Worm (Caenorhabditis elegans): ENCODE data around the gene F40G9.9.

The F40G9.9 gene

ce11 chrIII:191803-192202 lies 20.3 kb upstream of the F40G9.9 start, which contains the start of gene sec-20:
Gene sec-20, plus strand, starts transcription at chrIII:192103.
- TF ChIP-seq egrh-3 (GFP tag; IDR thresholded peaks at IDR 0.05) (no peak), lin-54 (GFP tag; optimal IDR thresholded peaks at IDR 0.05) (no peak), K11D2.4 (GFP tag; IDR thresholded peaks at IDR 0.05) (no peak), him-1 (tag; optimal IDR thresholded peaks at IDR 0.05) (no peak), hlh-26 (GFP tag; conservative IDR thresholded peaks at IDR 0.05) (no peak), sea-2 (GFP tag; IDR thresholded peaks at IDR 0.05) (no peak)

DNA sequence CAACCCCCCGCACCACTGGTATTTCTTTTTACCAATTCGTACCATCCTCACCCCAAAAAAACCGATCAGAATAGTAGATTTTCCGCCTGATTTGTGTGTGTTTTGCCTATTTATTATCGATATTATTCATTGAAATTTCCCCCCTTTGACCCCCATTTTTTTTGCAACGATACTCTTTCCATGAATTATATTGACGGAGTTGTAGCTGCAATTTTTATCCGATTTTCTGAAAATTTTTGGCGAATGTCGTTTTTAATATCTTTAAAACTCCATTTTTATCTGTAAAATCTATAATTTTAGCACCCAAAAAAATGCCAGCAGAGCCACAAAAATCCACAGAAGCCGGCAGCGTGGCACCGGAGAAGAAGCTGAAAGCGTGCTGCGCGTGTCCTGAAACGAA lies 19.2 kb upstream of the F40G9.9 start, which contains the start of gene cox-17:
TSS of gene cox-17 (plus strand) at position 301 of the 400 bp plus-strand sequence.
- TF ChIP-seq athp-1 (tag; optimal IDR thresholded peaks at IDR 0.05) = peak; percentile 54
- no peak for TF ChIP-seq snpc-3.4 (tag; optimal IDR thresholded peaks at IDR 0.05)
- no peak for TF ChIP-seq ztf-26 (tag; optimal IDR thresholded peaks at IDR 0.05)
- no peak for TF ChIP-seq egl-18 (GFP tag; IDR thresholded peaks at IDR 0.05)

- TF ChIP-seq cebp-1 (GFP tag; IDR thresholded peaks at IDR 0.05) (no peak), cebp-1 (tag; optimal IDR thresholded peaks at IDR 0.05) (peak; percentile 79), zfh-2 (GFP tag; conservative IDR thresholded peaks at IDR 0.05) (no peak), ets-4 (GFP tag; optimal IDR thresholded peaks at IDR 0.05) (no peak), F57C9.4 (tag; optimal IDR thresholded peaks at IDR 0.05) (no peak)
Measured at ce11 chrIII:189280-189679, 17.8 kb upstream of the F40G9.9 start.

DNA sequence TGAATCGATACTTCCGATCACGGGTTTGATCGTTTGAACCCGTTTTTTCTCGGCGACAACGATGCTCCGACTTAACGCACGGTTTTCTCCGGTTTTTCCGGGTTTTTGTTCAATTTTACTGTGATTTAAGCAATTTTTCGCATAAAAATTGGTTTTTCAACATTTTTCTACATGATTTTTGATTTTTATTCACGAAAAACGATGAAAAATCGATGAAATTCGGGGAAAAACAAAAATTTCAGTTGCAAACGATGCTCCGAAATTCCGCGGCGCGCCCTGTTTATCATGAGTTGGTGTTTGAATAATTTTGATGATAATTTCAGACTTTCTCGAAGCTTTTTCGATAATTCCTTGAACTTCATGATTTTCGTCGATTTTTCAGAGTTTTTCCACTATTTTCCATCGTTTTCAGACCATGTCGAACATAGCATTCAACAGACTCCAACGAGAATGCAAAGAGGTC lies 16.9 kb upstream of the F40G9.9 start, which contains the start of gene ubc-20:
TSS of gene ubc-20 (plus strand) at position 413 of the 463 bp plus-strand sequence.
- TF ChIP-seq sdz-38 (tag; optimal IDR thresholded peaks at IDR 0.05) = no peak
- TF ChIP-seq T26A5.8 (tag; optimal IDR thresholded peaks at IDR 0.05) = no peak
- no peak for TF ChIP-seq ceh-100 (GFP tag; IDR thresholded peaks at IDR 0.05)
- no peak for TF ChIP-seq cebp-1 (GFP tag; IDR thresholded peaks at IDR 0.05)
- peak; percentile 14 for TF ChIP-seq cebp-1 (tag; optimal IDR thresholded peaks at IDR 0.05)
- peak; percentile 95 for TF ChIP-seq attf-3 (GFP tag; conservative IDR thresholded peaks at IDR 0.05)
- peak; percentile 25 for TF ChIP-seq nhr-80 (tag; optimal IDR thresholded peaks at IDR 0.05)
- no peak for TF ChIP-seq dpff-1 (tag; optimal IDR thresholded peaks at IDR 0.05)
- TF ChIP-seq attf-5 (GFP tag; optimal IDR thresholded peaks at IDR 0.05) = peak; percentile 70

DNA sequence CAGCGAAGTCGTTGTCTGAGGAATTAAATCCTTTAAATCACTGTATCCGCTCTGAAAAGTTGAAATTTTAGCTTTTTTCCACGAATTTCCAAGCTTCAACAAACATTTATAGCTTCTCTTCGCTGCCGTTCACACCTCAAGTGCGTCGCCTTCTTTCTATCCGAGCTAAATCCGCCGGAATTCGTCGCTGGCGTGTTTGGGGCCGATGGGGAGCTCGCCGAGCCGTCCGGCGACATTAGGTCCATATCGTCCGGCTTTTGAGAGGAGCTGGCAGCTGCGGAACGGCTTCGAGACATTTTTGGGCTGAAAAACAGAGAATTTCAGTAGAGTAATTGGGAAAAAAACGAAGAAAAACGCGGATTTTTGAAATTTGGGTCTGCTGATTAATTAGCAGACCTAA lies 16.3 kb upstream of the F40G9.9 start, which contains the start of gene mxl-2:
TSS of gene mxl-2 (minus strand) at position 303 of the 400 bp plus-strand sequence.
- TF ChIP-seq lin-40 (tag; optimal IDR thresholded peaks at IDR 0.05) (no peak), zfh-2 (GFP tag; conservative IDR thresholded peaks at IDR 0.05) (peak; percentile 68)

- TF ChIP-seq B0336.3 (GFP tag; IDR thresholded peaks at IDR 0.05) (0 out of 2 replicates have a peak, but pooled peaks have one; percentile 31), snpc-1.1 (tag; optimal IDR thresholded peaks at IDR 0.05; ENCODE audit: insufficient read depth) (peak; percentile 75), snpc-4 (GFP tag; optimal IDR thresholded peaks at IDR 0.05) (peak; percentile 32), snpc-4 (tag; optimal IDR thresholded peaks at IDR 0.05) (peak in 2 of 4 experiments; percentile 87 to 90), hmg-1.2 (GFP tag; IDR thresholded peaks at IDR 0.05) (peak; percentile 49), Y56A3A.18 (GFP tag; IDR thresholded peaks at IDR 0.05) (0 out of 2 replicates have a peak, but pooled peaks have one; percentile 8), D2030.7 (GFP tag; IDR thresholded peaks at IDR 0.05) (0 out of 2 replicates have a peak, but pooled peaks have one; percentile 13), pbrm-1 (GFP tag; IDR thresholded peaks at IDR 0.05) (0 out of 2 replicates have a peak, but pooled peaks have one; percentile 32), attf-6 (GFP tag; IDR thresholded peaks at IDR 0.05) (peak; percentile 53; the same call in 1 of the 2 replicates)
Measured at ce11 chrIII:185909-186308, 14.4 kb upstream of the F40G9.9 start.
